Fruit fly (Drosophila melanogaster) S2 (cell line): Measurements from ENCODE around the gene CG11714.

Experiments
- CG8478 ChIP-seq: fragments of >200 bp; optimal IDR thresholded peaks from 2 replicates; lab custom pipeline; 2018
- CTCF ChIP-seq, 2 experiments: fragments of >200 bp; optimal IDR thresholded peaks; 2 replicates each; lab custom pipeline; 2018

dm6 chr3L:11536767-11537419 lies 14.4 kb upstream of the CG11714 start:
- TF ChIP-seq CG8478 (no peak), CTCF (optimal IDR thresholded peaks at IDR 0.05; lab: Kevin White, UChicago) (no peak)
